Worm (Caenorhabditis elegans) whole organism, L4 larva: ENCODE data around the gene snpc-3.1.
"Not testable (repeated sequence)": the region's sequence is repeated elsewhere in the genome, so short reads cannot be mapped to it uniquely, and the experiment has no call there.

Source experiments
- ZK546.5 ChIP-seq, 2 experiments: sonication (generic microtip); optimal IDR thresholded peaks; 2 replicates each; lab custom pipeline; 2017; ENCODE audit warnings: missing biosample characterization in 2 of 2, missing genetic modification characterization in 2 of 2
- lsy-2 ChIP-seq, 2 experiments: fragments of 150-350 bp in 1 of 2; sonication (generic microtip) in 1 of 2; optimal IDR thresholded peaks; 2 replicates each; lab custom pipeline; 2014 to 2017; ENCODE audit warnings: missing biosample characterization in 2 of 2, missing genetic modification characterization in 2 of 2

DNA sequence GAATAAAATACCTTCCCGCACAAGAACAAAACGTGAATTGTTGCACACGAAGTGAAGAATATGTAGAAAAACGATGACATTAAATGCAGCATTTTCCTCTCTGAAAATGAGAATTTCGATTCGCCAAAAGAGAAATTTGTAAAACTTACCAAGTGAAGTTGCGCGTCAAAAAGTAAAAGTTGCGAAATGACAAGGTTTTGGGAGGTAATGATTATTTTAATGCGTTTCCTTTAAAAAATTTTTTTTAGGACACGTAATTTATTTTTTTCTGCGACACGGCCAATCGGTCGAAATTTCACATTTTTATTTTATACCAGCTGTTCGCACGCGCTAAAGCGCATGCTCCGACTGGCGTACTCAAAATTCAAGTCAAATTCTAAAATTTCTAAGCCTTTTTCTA is 30.1 kb downstream of the snpc-3.1 start, which contains the start of gene Y4C6A.3:
- not testable (repeated sequence) for TF ChIP-seq ZK546.5, lsy-2 (tag; optimal IDR thresholded peaks at IDR 0.05; lab: Kevin White, UChicago)
